Worm (Caenorhabditis elegans) whole organism, young adult: Measurements from ENCODE around the gene W09G12.7.

ENCODE experiments used
- C17E4.6 ChIP-seq: fragments of 200-800 bp; sonication (Bioruptor generic); IDR thresholded peaks from 2 replicates; pipeline ENCODE4 v1.3.6; 2022; ENCODE audit warnings: missing genetic modification reagents, missing genetic modification characterization, missing compliant biosample characterization
- F10E7.11 ChIP-seq: sonication (generic microtip); optimal IDR thresholded peaks from 2 replicates; lab custom pipeline; 2017; ENCODE audit warnings: mild to moderate bottlenecking, missing genetic modification characterization, moderate library complexity, missing compliant biosample characterization
- F33H1.4 ChIP-seq: fragments of 200-800 bp; sonication (Bioruptor generic); IDR thresholded peaks from 2 replicates; pipeline ENCODE4 v1.3.6; 2022; ENCODE audit warnings: missing genetic modification reagents, missing genetic modification characterization, missing compliant biosample characterization
- F37B4.10 ChIP-seq: fragments of 200-800 bp; sonication (Bioruptor generic); IDR thresholded peaks from 2 replicates; pipeline ENCODE4 v1.3.6; 2022; ENCODE audit warnings: missing genetic modification characterization, missing compliant biosample characterization
- K11D2.4 ChIP-seq: fragments of 200-800 bp; sonication (Bioruptor generic); IDR thresholded peaks from 2 replicates; pipeline ENCODE4 v1.3.6; 2022; ENCODE audit warnings: missing genetic modification reagents, missing genetic modification characterization, missing compliant biosample characterization
- K12H6.12 ChIP-seq: fragments of 200-800 bp; sonication (Bioruptor generic); optimal IDR thresholded peaks from 2 replicates; lab custom pipeline; 2018; ENCODE audit warnings: mild to moderate bottlenecking, missing genetic modification characterization, missing compliant biosample characterization
- Y56A3A.18 ChIP-seq: fragments of 200-800 bp; sonication (Bioruptor generic); IDR thresholded peaks from 2 replicates; pipeline ENCODE4 v1.3.6; 2022; ENCODE audit warnings: missing genetic modification reagents, missing genetic modification characterization, missing compliant biosample characterization
- ama-1 ChIP-seq, 3 experiments: fragments of 150-350 bp in 1 of 3; sonication (generic microtip) in 2 of 3; optimal IDR thresholded peaks; 2 replicates each; lab custom pipeline; 2014 to 2018; ENCODE audit warnings: missing biosample characterization in 2 of 3, missing genetic modification characterization in 2 of 3, missing genetic modification reagents in 2 of 3
- athp-1 ChIP-seq: sonication (generic microtip); optimal IDR thresholded peaks from 2 replicates; lab custom pipeline; 2017; ENCODE audit warnings: mild to moderate bottlenecking, missing genetic modification characterization, missing compliant biosample characterization
- attf-5 ChIP-seq: fragments of 200-800 bp; sonication (Bioruptor generic); optimal IDR thresholded peaks from 2 replicates; lab custom pipeline; 2018; ENCODE audit warnings: mild to moderate bottlenecking, missing genetic modification characterization, missing compliant biosample characterization
- bed-2 ChIP-seq: fragments of 200-800 bp; sonication (Bioruptor generic); IDR thresholded peaks from 2 replicates; pipeline ENCODE4 v1.3.6; 2022; ENCODE audit warnings: missing genetic modification reagents, missing genetic modification characterization, missing compliant biosample characterization
- ccch-3 ChIP-seq: fragments of 200-800 bp; sonication (Bioruptor generic); optimal IDR thresholded peaks from 2 replicates; lab custom pipeline; 2018; ENCODE audit warnings: mild to moderate bottlenecking, missing genetic modification characterization, missing compliant biosample characterization
- cebp-1 ChIP-seq, 2 experiments: fragments of 200-800 bp in 1 of 2; sonication (Bioruptor generic) in 1 of 2; sonication (generic microtip) in 1 of 2; IDR thresholded peaks in 1 of 2; optimal IDR thresholded peaks in 1 of 2; 2 replicates each; pipeline versions ENCODE4 v1.3.6 to Lab custom; 2017 to 2022; ENCODE audit warnings: missing compliant biosample characterization in 2 of 2, missing genetic modification characterization in 2 of 2, mild to moderate bottlenecking in 1 of 2, missing genetic modification reagents in 1 of 2, moderate library complexity in 1 of 2
- cebp-2 ChIP-seq: fragments of 200-800 bp; sonication (Bioruptor generic); IDR thresholded peaks from 2 replicates; pipeline ENCODE4 v1.3.6; 2022; ENCODE audit warnings: missing genetic modification characterization, missing compliant biosample characterization
- ceh-91 ChIP-seq: fragments of 200-800 bp; sonication (Bioruptor generic); IDR thresholded peaks from 2 replicates; pipeline ENCODE4 v1.3.6; 2022; ENCODE audit warnings: missing genetic modification reagents, missing genetic modification characterization, missing compliant biosample characterization
- ekl-4 ChIP-seq: fragments of 200-800 bp; sonication (Bioruptor generic); IDR thresholded peaks from 2 replicates; pipeline ENCODE4 v1.3.6; 2022; ENCODE audit warnings: missing genetic modification reagents, missing genetic modification characterization, missing compliant biosample characterization
- hmg-1.2 ChIP-seq: fragments of 200-800 bp; sonication (Bioruptor generic); IDR thresholded peaks from 2 replicates; pipeline ENCODE4 v1.3.6; 2022; ENCODE audit warnings: missing genetic modification reagents, missing genetic modification characterization, missing compliant biosample characterization
- hmg-20 ChIP-seq: fragments of 200-800 bp; sonication (Bioruptor generic); IDR thresholded peaks from 2 replicates; pipeline ENCODE4 v1.3.6; 2022; ENCODE audit warnings: missing genetic modification reagents, missing genetic modification characterization, missing compliant biosample characterization
- hsf-1 ChIP-seq: fragments of 200-800 bp; sonication (Bioruptor generic); IDR thresholded peaks from 2 replicates; pipeline ENCODE4 v1.3.6; 2022; ENCODE audit warnings: missing genetic modification reagents, missing genetic modification characterization, missing compliant biosample characterization
- let-526 ChIP-seq: fragments of 200-800 bp; sonication (Bioruptor generic); IDR thresholded peaks from 2 replicates; pipeline ENCODE4 v1.3.6; 2022; ENCODE audit warnings: missing genetic modification reagents, missing genetic modification characterization, missing compliant biosample characterization
- let-607 ChIP-seq, 2 experiments: fragments of 200-800 bp in 1 of 2; sonication (Bioruptor generic) in 1 of 2; sonication (generic microtip) in 1 of 2; optimal IDR thresholded peaks; 2 replicates each; lab custom pipeline; 2016 to 2018; ENCODE audit warnings: mild to moderate bottlenecking in 2 of 2, missing compliant biosample characterization in 2 of 2, missing genetic modification characterization in 2 of 2, moderate library complexity in 2 of 2, missing genotype in 1 of 2
- lsl-1 ChIP-seq: fragments of 200-800 bp; sonication (Bioruptor generic); optimal IDR thresholded peaks from 2 replicates; lab custom pipeline; 2018; ENCODE audit warnings: mild to moderate bottlenecking, missing genetic modification characterization, moderate library complexity, missing compliant biosample characterization
- madf-8 ChIP-seq: fragments of 200-800 bp; sonication (Bioruptor generic); conservative IDR thresholded peaks from 2 replicates; pipeline ENCODE4 v1.3.6; 2022; ENCODE audit warnings: missing genetic modification reagents, missing genetic modification characterization, missing compliant biosample characterization
- mcd-1 ChIP-seq: fragments of 200-800 bp; sonication (Bioruptor generic); IDR thresholded peaks from 2 replicates; pipeline ENCODE4 v1.3.6; 2022; ENCODE audit warnings: missing genetic modification reagents, missing genetic modification characterization, missing compliant biosample characterization
- mel-28 ChIP-seq: sonication (generic microtip); optimal IDR thresholded peaks from 2 replicates; lab custom pipeline; 2016; ENCODE audit warnings: borderline replicate concordance, mild to moderate bottlenecking, missing genetic modification characterization, missing compliant biosample characterization
- mxl-1 ChIP-seq: sonication (generic microtip); optimal IDR thresholded peaks from 2 replicates; lab custom pipeline; 2016; ENCODE audit warnings: missing genetic modification characterization, missing compliant biosample characterization
- nhr-120 ChIP-seq: fragments of 200-800 bp; sonication (Bioruptor generic); IDR thresholded peaks from 2 replicates; pipeline ENCODE4 v1.3.6; 2022; ENCODE audit warnings: missing genetic modification characterization, missing compliant biosample characterization
- nhr-80 ChIP-seq: sonication (generic microtip); optimal IDR thresholded peaks from 2 replicates; lab custom pipeline; 2016; ENCODE audit warnings: missing genetic modification characterization, missing compliant biosample characterization
- rcor-1 ChIP-seq: fragments of 200-800 bp; sonication (Bioruptor generic); IDR thresholded peaks from 2 replicates; pipeline ENCODE4 v1.3.6; 2022; ENCODE audit warnings: missing genetic modification reagents, missing genetic modification characterization, missing compliant biosample characterization
- repo-1 ChIP-seq: sonication (generic microtip); optimal IDR thresholded peaks from 2 replicates; lab custom pipeline; 2017; ENCODE audit warnings: mild to moderate bottlenecking, missing genetic modification characterization, missing compliant biosample characterization
- rpc-1 ChIP-seq, 2 experiments: fragments of 150-350 bp in 1 of 2; sonication (generic microtip) in 1 of 2; optimal IDR thresholded peaks; 2 replicates each; lab custom pipeline; 2014 to 2018; ENCODE audit warnings: missing biosample characterization in 1 of 2, missing genetic modification characterization in 1 of 2, missing genetic modification reagents in 1 of 2, missing genotype in 1 of 2
- sdz-38 ChIP-seq: sonication (generic microtip); optimal IDR thresholded peaks from 2 replicates; lab custom pipeline; 2016; ENCODE audit warnings: missing genotype, missing genetic modification characterization, missing compliant biosample characterization
- unc-130 ChIP-seq: sonication (generic microtip); optimal IDR thresholded peaks from 2 replicates; lab custom pipeline; 2016; ENCODE audit warnings: missing genetic modification reagents, missing genetic modification characterization, missing compliant biosample characterization
- ztf-28 ChIP-seq: fragments of 200-800 bp; sonication (Bioruptor generic); IDR thresholded peaks from 2 replicates; pipeline ENCODE4 v1.3.6; 2022; ENCODE audit warnings: missing genetic modification reagents, missing genetic modification characterization, missing compliant biosample characterization

Gene W09G12.7

ce11 chrIV:1261024-1261423 is 32.1 kb downstream of the W09G12.7 start, which contains the start of gene clec-169:
TSS of gene clec-169 (plus strand) at chrIV:1261324.
- TF ChIP-seq rpc-1 (optimal IDR thresholded peaks at IDR 0.05; lab: Kevin White, UChicago): no peak
- TF ChIP-seq rpc-1 (tag; optimal IDR thresholded peaks at IDR 0.05; lab: Kevin White, UChicago): no peak
- TF ChIP-seq rcor-1 (GFP tag; lab: Robert Waterston, UW): no peak
- no peak for TF ChIP-seq mel-28
- TF ChIP-seq nhr-120 (GFP tag; lab: Robert Waterston, UW): no peak
- TF ChIP-seq athp-1: no peak
- TF ChIP-seq sdz-38 (tag; lab: Kevin White, UChicago): no peak
- TF ChIP-seq F10E7.11 (tag; lab: Kevin White, UChicago): no peak
- TF ChIP-seq hsf-1 (GFP tag; lab: Robert Waterston, UW): no peak
- TF ChIP-seq C17E4.6 (GFP tag; lab: Robert Waterston, UW): no peak
- TF ChIP-seq ama-1 (optimal IDR thresholded peaks at IDR 0.05; lab: Kevin White, UChicago): no peak
- TF ChIP-seq ama-1 (GFP tag; optimal IDR thresholded peaks at IDR 0.05; lab: Kevin White, UChicago): no peak
- TF ChIP-seq cebp-1 (GFP tag; IDR thresholded peaks at IDR 0.05; lab: Robert Waterston, UW): no peak
- TF ChIP-seq cebp-1 (tag; optimal IDR thresholded peaks at IDR 0.05; lab: Kevin White, UChicago): no peak
- no peak for TF ChIP-seq F33H1.4 (GFP tag; lab: Robert Waterston, UW)
- TF ChIP-seq mcd-1: no peak
- TF ChIP-seq mxl-1 (tag; lab: Kevin White, UChicago): no peak

DNA sequence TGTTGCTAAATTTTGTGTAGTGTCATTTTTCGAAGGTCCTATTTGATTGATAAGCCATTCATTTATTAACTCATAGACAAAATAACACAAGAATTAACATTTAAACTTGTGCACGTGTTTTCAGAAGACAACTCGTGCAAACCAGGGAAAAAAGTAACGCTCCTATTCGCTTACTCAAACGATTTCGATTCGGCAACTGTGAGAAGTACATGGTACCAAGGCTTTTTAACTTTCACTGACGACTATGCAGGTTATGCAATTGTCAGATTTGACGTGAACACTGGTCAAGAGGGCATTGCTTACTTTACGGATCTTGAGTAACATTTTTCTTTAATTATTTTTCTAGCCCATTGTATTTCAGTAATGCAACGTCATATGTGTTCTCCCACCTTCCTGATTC is 33.0 kb downstream of the W09G12.7 start:
- no peak for TF ChIP-seq F37B4.10 (GFP tag; lab: Robert Waterston, UW)
- no peak for TF ChIP-seq repo-1 (tag; lab: Kevin White, UChicago)
- TF ChIP-seq ceh-91 (GFP tag; lab: Robert Waterston, UW): no peak

- TF ChIP-seq F37B4.10 (GFP tag; lab: Robert Waterston, UW) (no peak), unc-130 (GFP tag; lab: Kevin White, UChicago) (no peak), lsl-1 (GFP tag; lab: Kevin White, UChicago) (no peak), madf-8 (GFP tag; lab: Robert Waterston, UW) (no peak), hmg-1.2 (GFP tag; lab: Robert Waterston, UW) (no peak), let-607 (tag; optimal IDR thresholded peaks at IDR 0.05; lab: Kevin White, UChicago) (no peak), ekl-4 (no peak), ztf-28 (GFP tag; lab: Robert Waterston, UW) (no peak), cebp-2 (GFP tag; lab: Robert Waterston, UW) (no peak), Y56A3A.18 (GFP tag; lab: Robert Waterston, UW) (no peak), let-526 (no peak), K11D2.4 (GFP tag; lab: Robert Waterston, UW) (no peak)
Measured at ce11 chrIV:1264928-1265327, 36.0 kb downstream of the W09G12.7 start, which contains the start of gene F38A1.13. TSS of gene F38A1.13 (plus strand) at chrIV:1265228.

DNA sequence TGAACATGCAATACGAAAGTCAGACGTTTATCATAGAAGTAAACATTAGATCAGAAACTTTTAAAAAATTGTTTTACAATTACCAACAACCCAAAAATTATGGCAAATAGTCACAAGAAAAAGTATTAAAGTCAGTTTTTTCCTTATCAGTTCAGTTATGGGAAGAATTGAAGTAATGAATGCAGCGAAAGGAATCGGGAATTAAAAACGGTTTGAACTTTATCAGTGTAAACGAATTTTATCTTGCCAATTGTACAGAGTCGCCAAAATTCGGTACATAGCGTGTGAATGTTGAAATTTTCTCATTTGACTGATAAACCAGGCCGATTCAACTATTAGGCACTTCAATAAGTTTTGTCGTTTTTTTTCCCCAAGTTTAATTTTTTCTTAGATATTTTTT is 37.3 kb downstream of the W09G12.7 start:
- TF ChIP-seq athp-1 (no peak), nhr-80 (tag; lab: Kevin White, UChicago) (peak; percentile 82)
- TF ChIP-seq, all 124 proteins: peak for 1

- TF ChIP-seq attf-5 (GFP tag; lab: Kevin White, UChicago) (no peak), bed-2 (no peak), K12H6.12 (tag; lab: Kevin White, UChicago) (no peak), hmg-20 (GFP tag; lab: Robert Waterston, UW) (no peak), ccch-3 (GFP tag; lab: Kevin White, UChicago) (no peak)
- TF ChIP-seq, all 124 proteins: peak for 0
Measured at ce11 chrIV:1266724-1267123, 37.8 kb downstream of the W09G12.7 start, which contains the start of gene clec-170. TSS of gene clec-170 (plus strand) at chrIV:1266866.
